Worm (Caenorhabditis elegans) whole organism, L1 larva: ENCODE data around the gene srh-60.

Source experiments
- C34B4.2 ChIP-seq: sonication (generic microtip); optimal IDR thresholded peaks from 2 replicates; lab custom pipeline; 2017; ENCODE audit warnings: mild to moderate bottlenecking, missing genetic modification characterization, missing compliant biosample characterization
- alr-1 ChIP-seq: fragments of 200-800 bp; sonication (Bioruptor generic); optimal IDR thresholded peaks from 2 replicates; lab custom pipeline; 2018; ENCODE audit warnings: borderline replicate concordance, mild to moderate bottlenecking, missing genetic modification characterization, missing compliant biosample characterization
- ceh-82 ChIP-seq, 3 experiments: fragments of 150-350 bp in 1 of 3; sonication (generic microtip) in 2 of 3; optimal IDR thresholded peaks; 2 replicates each; lab custom pipeline; 2014 to 2017; ENCODE audit warnings: missing biosample characterization in 3 of 3, missing genetic modification characterization in 3 of 3
- elt-2 ChIP-seq: sonication (generic microtip); optimal IDR thresholded peaks from 2 replicates; lab custom pipeline; 2016; ENCODE audit warnings: missing genetic modification characterization, mild to moderate bottlenecking, inconsistent platforms, missing compliant biosample characterization, missing genetic modification reagents
- nhr-12 ChIP-seq: sonication (generic microtip); optimal IDR thresholded peaks from 2 replicates; lab custom pipeline; 2017; ENCODE audit warnings: missing biosample characterization, missing genetic modification characterization
- nhr-28 ChIP-seq: fragments of 150-350 bp; optimal IDR thresholded peaks from 2 replicates; lab custom pipeline; 2014; ENCODE audit warnings: missing biosample characterization, missing genetic modification characterization

- TF ChIP-seq nhr-28, result no peak
- no peak for TF ChIP-seq nhr-12 (tag; lab: Kevin White, UChicago)
- TF ChIP-seq ceh-82 (tag; optimal IDR thresholded peaks at IDR 0.05; lab: Kevin White, UChicago), result no peak
- no peak for TF ChIP-seq elt-2 (tag; lab: Kevin White, UChicago)
- no peak for TF ChIP-seq C34B4.2 (tag; lab: Kevin White, UChicago)
- TF ChIP-seq alr-1 (tag; lab: Kevin White, UChicago), result no peak
Observed at ce11 chrII:3617512-3617911, 34.0 kb downstream of the srh-60 start, which contains the start of gene F40E12.1.
